Fruit fly (Drosophila melanogaster) whole organism, embryonic: ENCODE measurements around the gene CG4461.
A peak's percentile ranks its signal among the peaks of the same experiment; 100 is the strongest.

Source experiments
- Atf-2 ChIP-seq: fragments of 200-800 bp; sonication (Bioruptor generic); optimal IDR thresholded peaks from 2 replicates; lab custom pipeline; 2016; ENCODE audit warnings: missing biosample characterization, missing genetic modification characterization
- BEAF-32 ChIP-seq: fragments of 200-800 bp; sonication (Bioruptor generic); optimal IDR thresholded peaks from 3 replicates; lab custom pipeline; 2017; ENCODE audit warnings: missing biosample characterization, missing genetic modification characterization, mild to moderate bottlenecking, moderate library complexity, missing genetic modification reagents
- CG10321 ChIP-seq: fragments of 200-800 bp; sonication (Bioruptor generic); IDR thresholded peaks from 2 replicates; pipeline ENCODE4 v1.3.6; 2022; ENCODE audit warnings: missing biosample characterization, missing genetic modification characterization
- CG10366 ChIP-seq: fragments of 200-800 bp; sonication (Bioruptor generic); IDR thresholded peaks from 2 replicates; pipeline ENCODE4 v1.3.6; 2022; ENCODE audit warnings: missing biosample characterization, missing genetic modification characterization
- CG10543 ChIP-seq: fragments of 200-800 bp; sonication (Bioruptor generic); optimal IDR thresholded peaks from 3 replicates; lab custom pipeline; 2017; ENCODE audit warnings: missing biosample characterization, mild to moderate bottlenecking, missing genetic modification characterization, moderate library complexity
- CG11560 ChIP-seq: fragments of 200-800 bp; sonication (Bioruptor generic); IDR thresholded peaks from 3 replicates; pipeline ENCODE4 v1.3.6; 2022; ENCODE audit warnings: missing biosample characterization, missing genetic modification characterization
- CG12391 ChIP-seq: fragments of 200-800 bp; sonication (Bioruptor generic); optimal IDR thresholded peaks from 3 replicates; lab custom pipeline; 2018; ENCODE audit warnings: missing biosample characterization, mild to moderate bottlenecking, missing genetic modification characterization, moderate library complexity
- CG13287 ChIP-seq: fragments of 200-800 bp; sonication (Bioruptor generic); IDR thresholded peaks from 2 replicates; pipeline ENCODE4 v1.3.6; 2022; ENCODE audit warnings: missing biosample characterization, missing genetic modification characterization; ENCODE audit not compliant: partially characterized antibody
- CG14441 ChIP-seq: fragments of 200-800 bp; sonication (Bioruptor generic); IDR thresholded peaks from 2 replicates; pipeline ENCODE4 v1.3.6; 2022; ENCODE audit warnings: missing biosample characterization, missing genetic modification characterization
- CG1832 ChIP-seq: fragments of 200-800 bp; sonication (Bioruptor generic); optimal IDR thresholded peaks from 2 replicates; lab custom pipeline; 2017; ENCODE audit warnings: missing biosample characterization, mild to moderate bottlenecking, missing genetic modification characterization, inconsistent platforms
- CG2875 ChIP-seq: fragments of 200-800 bp; sonication (Bioruptor generic); optimal IDR thresholded peaks from 2 replicates; lab custom pipeline; 2017; ENCODE audit warnings: missing biosample characterization, mild to moderate bottlenecking, missing genetic modification characterization, missing genetic modification reagents
- CG31224 ChIP-seq: fragments of 200-800 bp; sonication (Bioruptor generic); IDR thresholded peaks from 2 replicates; pipeline ENCODE4 v1.3.6; 2022; ENCODE audit warnings: missing biosample characterization, missing genetic modification characterization
- CG31388 ChIP-seq: fragments of 200-800 bp; sonication (Bioruptor generic); optimal IDR thresholded peaks from 2 replicates; lab custom pipeline; 2016; ENCODE audit warnings: missing biosample characterization, missing genetic modification characterization
- CG6813 ChIP-seq: fragments of 200-800 bp; sonication (Bioruptor generic); optimal IDR thresholded peaks from 2 replicates; lab custom pipeline; 2017; ENCODE audit warnings: missing biosample characterization, missing genetic modification characterization, mild to moderate bottlenecking, moderate library complexity, missing genetic modification reagents
- HLH3B ChIP-seq: fragments of 200-800 bp; sonication (Bioruptor generic); IDR thresholded peaks from 2 replicates; pipeline ENCODE4 v1.3.6; 2022; ENCODE audit warnings: missing biosample characterization, missing genetic modification characterization
- HLH4C ChIP-seq: fragments of 200-800 bp; sonication (Bioruptor generic); IDR thresholded peaks from 3 replicates; pipeline ENCODE4 v1.3.6; 2022; ENCODE audit warnings: missing biosample characterization, missing genetic modification characterization; ENCODE audit not compliant: partially characterized antibody
- Oli ChIP-seq: fragments of 200-800 bp; sonication (Bioruptor generic); optimal IDR thresholded peaks from 2 replicates; lab custom pipeline; 2018; ENCODE audit warnings: missing biosample characterization, mild to moderate bottlenecking, missing genetic modification characterization, moderate library complexity
- Scr ChIP-seq: fragments of 200-800 bp; sonication (Bioruptor generic); IDR thresholded peaks from 2 replicates; pipeline ENCODE4 v1.3.6; 2022; ENCODE audit warnings: missing biosample characterization, missing genetic modification characterization; ENCODE audit not compliant: partially characterized antibody
- Taf1 ChIP-seq: fragments of 200-800 bp; sonication (Bioruptor generic); IDR thresholded peaks from 2 replicates; pipeline ENCODE4 v1.3.6; 2022; ENCODE audit warnings: missing biosample characterization, missing genetic modification characterization
- ac ChIP-seq: fragments of 200-800 bp; sonication (Bioruptor generic); optimal IDR thresholded peaks from 3 replicates; lab custom pipeline; 2017; ENCODE audit warnings: missing biosample characterization, mild to moderate bottlenecking, missing genetic modification characterization
- bsh ChIP-seq, 2 experiments: fragments of 200-800 bp; sonication (Bioruptor generic); optimal IDR thresholded peaks; 2 replicates each; lab custom pipeline; 2017 to 2018; ENCODE audit warnings: mild to moderate bottlenecking in 2 of 2, missing biosample characterization in 2 of 2, missing genetic modification characterization in 2 of 2, moderate library complexity in 1 of 2
- chinmo ChIP-seq: fragments of 200-800 bp; sonication (Bioruptor generic); IDR thresholded peaks from 4 replicates; pipeline ENCODE4 v1.3.6; 2022; ENCODE audit warnings: missing biosample characterization, missing genetic modification characterization; ENCODE audit not compliant: partially characterized antibody
- chm ChIP-seq: fragments of 200-800 bp; sonication (Bioruptor generic); IDR thresholded peaks from 2 replicates; pipeline ENCODE4 v1.3.6; 2022; ENCODE audit warnings: missing biosample characterization, missing genetic modification characterization
- crol ChIP-seq: fragments of 200-800 bp; sonication (Bioruptor generic); IDR thresholded peaks from 2 replicates; pipeline ENCODE4 v1.3.6; 2022; ENCODE audit warnings: missing biosample characterization, missing genetic modification characterization
- da ChIP-seq: fragments of 200-800 bp; sonication (Bioruptor generic); optimal IDR thresholded peaks from 2 replicates; lab custom pipeline; 2016; ENCODE audit warnings: missing biosample characterization, missing genetic modification characterization
- dmrt99B ChIP-seq: fragments of 200-800 bp; sonication (Bioruptor generic); optimal IDR thresholded peaks from 2 replicates; lab custom pipeline; 2018; ENCODE audit warnings: missing biosample characterization, mild to moderate bottlenecking, missing genetic modification characterization, moderate library complexity
- esg ChIP-seq: fragments of 200-800 bp; sonication (Bioruptor generic); conservative IDR thresholded peaks from 2 replicates; pipeline ENCODE4 v1.3.6; 2022; ENCODE audit warnings: missing biosample characterization, missing genetic modification characterization
- exex ChIP-seq: fragments of 200-800 bp; sonication (Bioruptor generic); optimal IDR thresholded peaks from 4 replicates; lab custom pipeline; 2018; ENCODE audit warnings: missing biosample characterization, mild to moderate bottlenecking, missing genetic modification characterization, moderate library complexity
- gem ChIP-seq: fragments of 200-800 bp; sonication (Bioruptor generic); optimal IDR thresholded peaks from 2 replicates; lab custom pipeline; 2019; ENCODE audit warnings: missing biosample characterization, mild to moderate bottlenecking, missing genetic modification characterization, moderate library complexity
- grau ChIP-seq: fragments of 200-800 bp; optimal IDR thresholded peaks from 3 replicates; lab custom pipeline; 2019; ENCODE audit warnings: missing biosample characterization, mild to moderate bottlenecking, missing genetic modification characterization, moderate library complexity
- her ChIP-seq: fragments of 200-800 bp; sonication (Bioruptor generic); optimal IDR thresholded peaks from 2 replicates; lab custom pipeline; 2016; ENCODE audit warnings: missing biosample characterization, missing genetic modification characterization
- kay ChIP-seq: fragments of 200-800 bp; sonication (Bioruptor generic); optimal IDR thresholded peaks from 2 replicates; lab custom pipeline; 2016; ENCODE audit warnings: missing biosample characterization, missing genetic modification characterization
- klu ChIP-seq: fragments of 200-800 bp; sonication (Bioruptor generic); IDR thresholded peaks from 2 replicates; pipeline ENCODE4 v1.3.6; 2022; ENCODE audit warnings: missing biosample characterization, missing genetic modification characterization
- kni ChIP-seq: fragments of 200-800 bp; sonication (Bioruptor generic); optimal IDR thresholded peaks from 3 replicates; lab custom pipeline; 2017; ENCODE audit warnings: mild to moderate bottlenecking, missing biosample characterization, missing genetic modification reagents, missing genetic modification characterization
- nau ChIP-seq: fragments of 200-800 bp; sonication (Bioruptor generic); optimal IDR thresholded peaks from 3 replicates; lab custom pipeline; 2017; ENCODE audit warnings: missing biosample characterization, mild to moderate bottlenecking, missing genetic modification characterization, missing genetic modification reagents
- p53 ChIP-seq: fragments of 200-800 bp; sonication (Bioruptor generic); optimal IDR thresholded peaks from 2 replicates; lab custom pipeline; 2016; ENCODE audit warnings: missing biosample characterization, missing genetic modification characterization
- pan ChIP-seq, 4 experiments: fragments of >200 bp in 3 of 4; fragments of 200-800 bp in 1 of 4; sonication (Bioruptor generic) in 1 of 4; optimal IDR thresholded peaks in 3 of 4; IDR thresholded peaks in 1 of 4; 2 replicates each; pipeline versions ENCODE4 v1.3.6 to Lab custom; 2017 to 2022; ENCODE audit warnings: missing biosample characterization in 2 of 4, missing genetic modification characterization in 2 of 4, mixed read lengths in 1 of 4
- pita ChIP-seq: fragments of 200-800 bp; sonication (Bioruptor generic); optimal IDR thresholded peaks from 2 replicates; lab custom pipeline; 2017; ENCODE audit warnings: missing biosample characterization, mild to moderate bottlenecking, missing genetic modification characterization
- repo ChIP-seq: fragments of 200-800 bp; sonication (Bioruptor generic); optimal IDR thresholded peaks from 2 replicates; lab custom pipeline; 2016; ENCODE audit warnings: missing biosample characterization, missing genetic modification characterization
- sob ChIP-seq: fragments of 200-800 bp; sonication (Bioruptor generic); IDR thresholded peaks from 2 replicates; pipeline ENCODE4 v1.3.6; 2022; ENCODE audit warnings: missing biosample characterization, missing genetic modification characterization
- stc ChIP-seq: fragments of 200-800 bp; sonication (Bioruptor generic); IDR thresholded peaks from 2 replicates; pipeline ENCODE4 v1.3.6; 2022; ENCODE audit warnings: missing biosample characterization, missing genetic modification characterization
- sug ChIP-seq: fragments of 200-800 bp; optimal IDR thresholded peaks from 2 replicates; lab custom pipeline; 2019; ENCODE audit warnings: missing biosample characterization, mild to moderate bottlenecking, missing genetic modification characterization, moderate library complexity
- tgo ChIP-seq: fragments of 200-800 bp; sonication (Bioruptor generic); IDR thresholded peaks from 3 replicates; pipeline ENCODE4 v1.3.6; 2022; ENCODE audit warnings: missing biosample characterization, missing genetic modification characterization
- ttk ChIP-seq: fragments of 200-800 bp; sonication (Bioruptor generic); IDR thresholded peaks from 2 replicates; pipeline ENCODE4 v2.1.2; 2022; ENCODE audit warnings: missing biosample characterization, missing genetic modification characterization
- zfh1 ChIP-seq: fragments of 200-800 bp; sonication (Bioruptor generic); IDR thresholded peaks from 3 replicates; pipeline ENCODE4 v1.3.6; 2022; ENCODE audit warnings: missing biosample characterization, missing genetic modification characterization

Gene CG4461

DNA sequence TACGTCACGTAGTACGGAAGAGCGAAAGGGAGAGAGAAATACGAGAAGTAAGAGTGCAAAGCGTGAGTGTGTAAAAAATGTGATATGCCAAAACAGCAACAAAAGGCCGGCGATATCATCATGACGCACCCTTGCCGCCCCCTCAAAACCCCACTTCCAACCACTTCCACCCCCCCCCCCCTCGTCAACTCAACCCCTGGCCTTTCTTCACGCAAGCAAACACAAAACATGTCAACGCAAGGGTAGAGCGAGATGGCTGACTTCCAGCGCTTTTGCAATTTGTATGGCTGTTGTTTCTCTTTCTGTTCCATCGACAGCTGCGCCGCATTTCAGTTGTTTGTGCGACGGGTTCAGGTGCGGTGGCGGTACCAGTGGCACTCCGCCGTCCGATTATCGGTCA, 39.5 kb upstream of the CG4461 start (continued):
- TF ChIP-seq dmrt99B (tag; lab: Kevin White, UChicago) = no peak
- TF ChIP-seq CG10543 (GFP tag; lab: Kevin White, UChicago) = peak; percentile 24
- TF ChIP-seq CG10321 = peak; percentile 44
- TF ChIP-seq bsh (GFP tag; optimal IDR thresholded peaks at IDR 0.05; lab: Kevin White, UChicago) = no peak
- TF ChIP-seq CG6813 (GFP tag; lab: Kevin White, UChicago) = no peak
- TF ChIP-seq Oli (tag; lab: Kevin White, UChicago) = no peak
- TF ChIP-seq sob (GFP tag; lab: Robert Waterston, UW) = no peak
- peak; percentile 46; the same call in 1 of the 2 replicates for TF ChIP-seq klu (GFP tag; lab: Robert Waterston, UW)
- TF ChIP-seq CG1832 (GFP tag; lab: Kevin White, UChicago) = peak; percentile 40
- TF ChIP-seq chinmo (GFP tag; lab: Robert Waterston, UW) = peak; percentile 88
- TF ChIP-seq BEAF-32 = no peak
- no peak for TF ChIP-seq CG10366 (GFP tag; lab: Robert Waterston, UW)
- TF ChIP-seq CG14441 (GFP tag; lab: Robert Waterston, UW) = no peak; the same call in 1 of the 2 replicates
- TF ChIP-seq p53 (GFP tag; lab: Kevin White, UChicago) = no peak
- TF ChIP-seq repo = no peak
- TF ChIP-seq kay (GFP tag; lab: Kevin White, UChicago) = peak; percentile 69
- no peak for TF ChIP-seq pan (optimal IDR thresholded peaks at IDR 0.05; lab: Kevin White, UChicago)
- TF ChIP-seq pan (GFP tag; optimal IDR thresholded peaks at IDR 0.05 in 1 of 2, IDR thresholded peaks at IDR 0.05 in 1 of 2) = peak in 1 of 2 experiments; percentile 52
- TF ChIP-seq CG11560 (tag; lab: Robert Waterston, UW) = no peak
- no peak for TF ChIP-seq CG2875 (GFP tag; lab: Kevin White, UChicago)
- no peak for TF ChIP-seq ac
- no peak for TF ChIP-seq gem (tag; lab: Kevin White, UChicago)
- TF ChIP-seq CG31224 (GFP tag; lab: Robert Waterston, UW) = 0 out of 2 replicates have a peak, but pooled peaks have one; percentile 4
- TF ChIP-seq crol (GFP tag; lab: Robert Waterston, UW) = peak; percentile 98
- peak; percentile 41; the same call in 1 of the 3 replicates for TF ChIP-seq tgo (GFP tag; lab: Robert Waterston, UW)
- no peak for TF ChIP-seq CG31388 (GFP tag; lab: Kevin White, UChicago)
- TF ChIP-seq Taf1 = no peak
- TF ChIP-seq grau (tag; lab: Kevin White, UChicago) = no peak
- no peak for TF ChIP-seq CG13287 (GFP tag; lab: Robert Waterston, UW)
- peak; percentile 72 for TF ChIP-seq ttk (GFP tag; lab: Robert Waterston, UW)
- TF ChIP-seq esg (GFP tag; lab: Robert Waterston, UW) = no peak
- no peak for TF ChIP-seq CG12391 (tag; lab: Kevin White, UChicago)
- TF ChIP-seq chm (GFP tag; lab: Robert Waterston, UW) = no peak
- TF ChIP-seq pita (GFP tag; lab: Kevin White, UChicago) = no peak
- TF ChIP-seq kni (GFP tag; lab: Kevin White, UChicago) = peak; percentile 47
- TF ChIP-seq her (GFP tag; lab: Kevin White, UChicago) = no peak
- peak; percentile 17 for TF ChIP-seq exex (tag; lab: Kevin White, UChicago)
- TF ChIP-seq nau (GFP tag; lab: Kevin White, UChicago) = peak; percentile 29
- TF ChIP-seq Scr = no peak
- TF ChIP-seq Atf-2 (GFP tag; lab: Kevin White, UChicago) = no peak
- TF ChIP-seq sug (tag; lab: Kevin White, UChicago) = peak; percentile 65
- TF ChIP-seq HLH4C (GFP tag; lab: Robert Waterston, UW) = peak; percentile 33; the same call in 2 of the 3 replicates
- no peak for TF ChIP-seq da
- TF ChIP-seq zfh1 = no peak
- 0 out of 2 replicates have a peak, but pooled peaks have one; percentile 37 for TF ChIP-seq HLH3B
- TF ChIP-seq stc = 0 out of 2 replicates have a peak, but pooled peaks have one; percentile 21
